Worm (Caenorhabditis elegans): ENCODE results near the gene ZK792.12.

The ZK792.12 gene

DNA sequence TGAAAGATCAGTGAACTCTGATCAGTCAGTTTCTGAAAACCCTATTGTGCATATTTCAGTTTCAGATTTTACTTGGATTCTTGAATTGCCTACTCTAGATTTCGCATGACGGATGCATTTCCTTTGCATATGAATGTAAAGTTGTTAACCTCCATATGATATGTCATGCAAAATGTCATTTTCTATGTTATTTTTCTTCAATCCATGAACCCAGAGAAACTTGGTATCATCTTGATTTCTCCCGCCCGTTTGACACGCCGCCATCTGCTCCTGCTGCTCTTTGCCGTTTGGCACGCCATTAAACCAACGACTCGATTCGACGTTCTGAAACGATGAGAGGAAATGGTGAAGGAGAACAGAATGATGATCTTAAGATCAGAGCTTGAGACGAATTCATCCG is 43.2 kb upstream of the ZK792.12 start:
- TF ChIP-seq dve-1 (tag; optimal IDR thresholded peaks at IDR 0.05) (no peak), F13H6.1 (tag; optimal IDR thresholded peaks at IDR 0.05) (no peak), Y22D7AL.16 (tag; optimal IDR thresholded peaks at IDR 0.05) (no peak), ceh-30 (tag; optimal IDR thresholded peaks at IDR 0.05) (no peak), sox-4 (tag; optimal IDR thresholded peaks at IDR 0.05) (no peak), ceh-19 (GFP tag; optimal IDR thresholded peaks at IDR 0.05) (no peak), che-1 (tag; optimal IDR thresholded peaks at IDR 0.05) (no peak), C08G9.2 (tag; optimal IDR thresholded peaks at IDR 0.05) (no peak), C38D4.7 (GFP tag; optimal IDR thresholded peaks at IDR 0.05) (no peak)

DNA sequence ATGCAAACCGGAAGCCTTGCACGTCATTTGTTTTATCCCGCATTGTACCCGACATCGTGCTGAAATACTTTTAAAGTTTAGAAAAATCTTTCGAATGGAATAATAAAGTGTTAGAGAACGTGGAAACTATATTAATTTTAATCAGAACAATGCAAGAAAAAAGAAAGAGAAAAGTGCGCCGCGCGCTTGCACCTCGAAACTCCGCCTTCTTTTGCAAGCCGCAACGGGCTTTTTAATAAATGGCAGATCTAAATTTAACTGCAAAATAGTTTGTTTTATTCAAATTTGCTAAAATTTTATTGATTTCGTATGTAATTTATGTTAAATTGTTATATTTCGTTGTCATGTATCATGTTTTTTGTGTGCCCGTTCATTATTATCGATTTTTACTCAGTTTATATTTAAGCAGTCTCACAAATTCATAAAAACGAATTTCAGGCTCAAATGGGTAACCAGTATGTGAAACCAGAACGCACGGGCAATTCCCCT is 41.6 kb upstream of the ZK792.12 start, which contains the start of the genes acl-3 and ndub-6:
Gene acl-3, minus strand, starts transcription at position 59 of the 489 bp plus-strand sequence.
Gene ndub-6, plus strand, starts transcription at position 439 of the 489 bp plus-strand sequence.
- TF ChIP-seq unc-42 (tag; optimal IDR thresholded peaks at IDR 0.05) (no peak), hlh-6 (tag; optimal IDR thresholded peaks at IDR 0.05) (no peak), F13H6.1 (tag; optimal IDR thresholded peaks at IDR 0.05) (no peak), pqm-1 (tag; optimal IDR thresholded peaks at IDR 0.05) (no peak), ceh-45 (GFP tag; IDR thresholded peaks at IDR 0.05) (no peak)

DNA sequence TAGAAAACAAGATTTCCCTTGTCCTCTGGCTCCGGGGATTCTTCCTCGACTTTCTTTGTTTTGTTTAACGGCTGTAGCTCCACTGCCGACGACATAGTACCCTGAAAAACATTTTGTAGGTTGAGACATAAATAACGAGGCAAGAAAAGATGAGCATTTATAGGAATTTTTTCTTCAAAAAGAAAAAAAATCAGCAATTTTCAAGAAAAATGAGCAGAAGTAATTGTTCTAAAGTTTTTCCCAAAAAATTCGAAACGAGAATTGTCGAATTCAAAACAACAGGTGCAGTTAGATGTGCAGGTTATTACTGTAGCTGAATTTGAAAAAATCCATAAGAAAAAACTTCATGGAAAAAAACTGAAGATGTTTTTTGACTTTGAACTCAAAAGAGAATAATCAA is 38.2 kb upstream of the ZK792.12 start, which contains the start of gene ent-1:
Gene ent-1, minus strand, starts transcription at position 101 of the 400 bp plus-strand sequence.
- TF ChIP-seq Y22D7AL.16 (tag; optimal IDR thresholded peaks at IDR 0.05) (no peak), tbx-7 (tag; optimal IDR thresholded peaks at IDR 0.05) (no peak), unc-42 (tag; optimal IDR thresholded peaks at IDR 0.05) (no peak), ceh-30 (tag; optimal IDR thresholded peaks at IDR 0.05) (no peak), C38D4.7 (GFP tag; optimal IDR thresholded peaks at IDR 0.05) (no peak), ama-1 (optimal IDR thresholded peaks at IDR 0.05) (no peak), lin-11 (tag; optimal IDR thresholded peaks at IDR 0.05) (no peak), unc-55 (GFP tag; optimal IDR thresholded peaks at IDR 0.05) (no peak), C08G9.2 (tag; optimal IDR thresholded peaks at IDR 0.05) (no peak), ceh-6 (GFP tag; optimal IDR thresholded peaks at IDR 0.05) (no peak), ttx-3 (tag; optimal IDR thresholded peaks at IDR 0.05) (no peak), rnt-1 (tag; optimal IDR thresholded peaks at IDR 0.05) (no peak), ceh-19 (GFP tag; optimal IDR thresholded peaks at IDR 0.05) (no peak), pha-4 (tag; optimal IDR thresholded peaks at IDR 0.05) (no peak), ets-4 (tag; optimal IDR thresholded peaks at IDR 0.05) (no peak), npax-4 (tag; optimal IDR thresholded peaks at IDR 0.05) (no peak), hlh-30 (tag; optimal IDR thresholded peaks at IDR 0.05; ENCODE audit: insufficient read depth) (no peak), ceh-22 (tag; optimal IDR thresholded peaks at IDR 0.05) (no peak), ztf-16 (tag; optimal IDR thresholded peaks at IDR 0.05) (no peak), fkh-6 (tag; optimal IDR thresholded peaks at IDR 0.05) (no peak)

DNA sequence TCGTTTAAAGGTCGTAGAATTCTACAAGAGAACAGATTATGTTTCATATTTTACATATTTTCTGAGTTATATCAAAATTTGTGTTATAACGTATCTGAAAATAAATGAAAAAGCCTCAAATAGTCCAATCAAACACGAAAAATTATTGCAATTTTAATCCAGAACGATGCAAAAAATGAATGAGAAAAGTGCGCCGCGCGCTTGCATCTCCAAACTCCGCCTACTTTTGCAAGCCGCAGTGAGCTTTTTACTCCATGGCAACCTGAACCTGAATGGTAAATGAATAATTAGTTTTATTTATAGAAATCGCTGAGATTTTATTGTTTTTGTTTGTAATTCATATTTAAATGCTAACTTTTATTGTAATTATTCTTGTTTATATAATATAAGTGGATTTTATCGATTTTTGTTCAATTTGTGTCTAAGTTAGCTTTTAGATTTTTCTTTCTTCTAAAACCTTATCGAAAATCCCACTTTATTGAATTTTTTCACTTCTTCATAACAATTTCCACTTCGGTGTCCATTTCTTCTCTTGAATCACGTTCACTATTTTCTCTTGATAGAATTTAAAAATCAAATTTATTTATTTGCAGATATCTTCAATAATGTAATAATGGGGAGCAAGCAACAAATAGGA is 37.3 kb upstream of the ZK792.12 start, which contains the start of gene ZK809.5:
Gene ZK809.5, plus strand, starts transcription at position 587 of the 637 bp plus-strand sequence.
- TF ChIP-seq gmeb-2 (tag; optimal IDR thresholded peaks at IDR 0.05) (no peak), elt-2 (tag; optimal IDR thresholded peaks at IDR 0.05) (peak; percentile 9), nfya-1 (tag; optimal IDR thresholded peaks at IDR 0.05) (peak; percentile 12)

DNA sequence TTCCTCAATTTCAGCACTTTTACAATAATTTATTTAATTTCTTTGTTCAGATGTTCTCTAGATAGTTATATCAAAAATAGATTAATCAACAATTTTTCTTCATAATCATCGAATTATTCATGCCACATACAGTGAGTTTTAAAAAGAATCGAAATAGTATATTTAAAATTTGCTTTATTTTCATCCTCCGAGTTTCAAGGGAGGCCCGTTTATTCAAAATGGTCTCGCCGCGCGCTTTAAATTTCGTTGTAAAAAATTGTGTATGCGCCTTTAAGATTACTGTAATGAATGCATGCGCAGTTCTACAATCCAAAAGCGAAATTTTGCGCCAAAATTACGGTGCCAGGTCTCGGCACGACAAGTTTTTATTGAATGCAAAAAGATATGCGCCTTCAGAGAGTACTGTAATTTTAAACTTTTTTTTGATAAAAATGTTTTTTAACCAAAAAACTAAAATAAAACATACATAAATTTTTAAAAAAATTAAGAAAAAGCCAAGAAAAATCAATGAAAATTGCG is 33.7 kb upstream of the ZK792.12 start, which contains the start of gene ZK792.1:
Gene ZK792.1, plus strand, starts transcription at position 51 of the 519 bp plus-strand sequence.
- TF ChIP-seq zip-5 (tag; optimal IDR thresholded peaks at IDR 0.05) (no peak), hlh-6 (tag; optimal IDR thresholded peaks at IDR 0.05) (no peak), K09A11.1 (tag; optimal IDR thresholded peaks at IDR 0.05; ENCODE audit: insufficient read depth) (no peak), ceh-22 (tag; optimal IDR thresholded peaks at IDR 0.05) (no peak), tbx-2 (tag; optimal IDR thresholded peaks at IDR 0.05) (no peak), pax-1 (tag; optimal IDR thresholded peaks at IDR 0.05) (no peak), unc-55 (GFP tag; optimal IDR thresholded peaks at IDR 0.05) (no peak)

All from whole organism, late embryonic.